Worm (Caenorhabditis elegans): ENCODE measurements around the gene frpr-2.

The frpr-2 gene

ce11 chrX:12990529-12991520 lies 25.6 kb downstream of the frpr-2 start, which contains the start of the genes F11C1.1 and vwa-8:
F11C1.1 (minus strand) TSS chrX:12990579.
vwa-8 (plus strand) TSS chrX:12991470.
- TF ChIP-seq T26A8.4 (GFP tag; IDR thresholded peaks at IDR 0.05) (peak; percentile 64; the same call in 1 of the 2 replicates), hlh-11 (tag; optimal IDR thresholded peaks at IDR 0.05) (peak; percentile 65), daf-16 (GFP tag; optimal IDR thresholded peaks at IDR 0.05) (peak in 1 of 2 experiments; percentile 18), daf-16 (tag; optimal IDR thresholded peaks at IDR 0.05) (peak; percentile 53), snpc-4 (tag; optimal IDR thresholded peaks at IDR 0.05) (no peak), zfp-2 (tag; optimal IDR thresholded peaks at IDR 0.05) (no peak), aha-1 (tag) (peak; percentile 98), snpc-1.2 (GFP tag; IDR thresholded peaks at IDR 0.05) (no peak), dve-1 (tag; optimal IDR thresholded peaks at IDR 0.05; ENCODE audit: insufficient read depth) (peak; percentile 46), ceh-28 (tag; optimal IDR thresholded peaks at IDR 0.05) (no peak), F26F4.8 (GFP tag; conservative IDR thresholded peaks at IDR 0.05) (no peak), egl-43 (GFP tag; IDR thresholded peaks at IDR 0.05) (no peak), pqm-1 (tag; optimal IDR thresholded peaks at IDR 0.05) (no peak), fos-1 (tag; optimal IDR thresholded peaks at IDR 0.05) (no peak), ZK546.5 (tag; optimal IDR thresholded peaks at IDR 0.05) (no peak), lir-3 (tag; optimal IDR thresholded peaks at IDR 0.05) (no peak), dpl-1 (GFP tag; optimal IDR thresholded peaks at IDR 0.05) (no peak), ZK337.2 (GFP tag; IDR thresholded peaks at IDR 0.05) (no peak), dmd-6 (GFP tag; IDR thresholded peaks at IDR 0.05) (peak; percentile 46; the same call in 1 of the 2 replicates), gei-8 (GFP tag; optimal IDR thresholded peaks at IDR 0.05) (no peak), nhr-42 (GFP tag; IDR thresholded peaks at IDR 0.05) (no peak), nhr-6 (tag; optimal IDR thresholded peaks at IDR 0.05) (peak; percentile 74), mep-1 (tag; optimal IDR thresholded peaks at IDR 0.05) (peak; percentile 36), arid-1 (GFP tag; conservative IDR thresholded peaks at IDR 0.05) (0 out of 2 replicates have a peak, but pooled peaks have one; percentile 28), fkh-10 (GFP tag; optimal IDR thresholded peaks at IDR 0.05) (no peak), T20F7.1 (GFP tag; optimal IDR thresholded peaks at IDR 0.05) (peak; percentile 49), ama-1 (optimal IDR thresholded peaks at IDR 0.05) (no peak), F37D6.2 (tag; optimal IDR thresholded peaks at IDR 0.05) (no peak), nhr-77 (tag; optimal IDR thresholded peaks at IDR 0.05) (no peak), ceh-32 (tag; optimal IDR thresholded peaks at IDR 0.05; ENCODE audit: poor library complexity) (no peak), lin-38 (GFP tag; IDR thresholded peaks at IDR 0.05) (0 out of 2 replicates have a peak, but pooled peaks have one; percentile 28), hlh-30 (tag; optimal IDR thresholded peaks at IDR 0.05; ENCODE audit: insufficient read depth) (peak; percentile 79), tag-97 (GFP tag; IDR thresholded peaks at IDR 0.05) (no peak), nhr-11 (tag; optimal IDR thresholded peaks at IDR 0.05) (no peak), duxl-1 (tag; optimal IDR thresholded peaks at IDR 0.05; ENCODE audit: poor library complexity) (no peak), ceh-82 (tag; optimal IDR thresholded peaks at IDR 0.05) (no peak), php-3 (GFP tag; IDR thresholded peaks at IDR 0.05) (no peak), F49E8.2 (tag; optimal IDR thresholded peaks at IDR 0.05; ENCODE audit: borderline replicate concordance) (no peak), nhr-28 (tag; optimal IDR thresholded peaks at IDR 0.05) (peak; percentile 25), saeg-2 (GFP tag; IDR thresholded peaks at IDR 0.05) (0 out of 2 replicates have a peak, but pooled peaks have one; percentile 63), D1046.2 (GFP tag; IDR thresholded peaks at IDR 0.05) (no peak), Y75B8A.6 (GFP tag; IDR thresholded peaks at IDR 0.05) (no peak), lsy-2 (tag; optimal IDR thresholded peaks at IDR 0.05) (peak in 1 of 2 experiments; percentile 24), Y48G9A.11 (GFP tag; IDR thresholded peaks at IDR 0.05) (no peak), Y5F2A.4 (GFP tag; optimal IDR thresholded peaks at IDR 0.05) (no peak), daf-8 (GFP tag; IDR thresholded peaks at IDR 0.05) (no peak), zip-11 (GFP tag; IDR thresholded peaks at IDR 0.05) (no peak), tra-1 (GFP tag; IDR thresholded peaks at IDR 0.05) (no peak), mxl-3 (GFP tag; optimal IDR thresholded peaks at IDR 0.05) (peak; percentile 14)
